Worm (Caenorhabditis elegans) whole organism, L4 larva: Measurements from ENCODE around the gene srxa-8.

Experiments used
- nhr-41 ChIP-seq: fragments of 200-800 bp; sonication (Bioruptor generic); IDR thresholded peaks from 2 replicates; pipeline ENCODE4 v1.3.6; 2022; ENCODE audit warnings: missing genetic modification reagents, missing genetic modification characterization, missing compliant biosample characterization
- set-16 ChIP-seq: fragments of 200-800 bp; sonication (Bioruptor generic); IDR thresholded peaks from 2 replicates; pipeline ENCODE4 v1.3.6; 2022; ENCODE audit warnings: missing genetic modification reagents, missing genetic modification characterization, missing compliant biosample characterization

DNA sequence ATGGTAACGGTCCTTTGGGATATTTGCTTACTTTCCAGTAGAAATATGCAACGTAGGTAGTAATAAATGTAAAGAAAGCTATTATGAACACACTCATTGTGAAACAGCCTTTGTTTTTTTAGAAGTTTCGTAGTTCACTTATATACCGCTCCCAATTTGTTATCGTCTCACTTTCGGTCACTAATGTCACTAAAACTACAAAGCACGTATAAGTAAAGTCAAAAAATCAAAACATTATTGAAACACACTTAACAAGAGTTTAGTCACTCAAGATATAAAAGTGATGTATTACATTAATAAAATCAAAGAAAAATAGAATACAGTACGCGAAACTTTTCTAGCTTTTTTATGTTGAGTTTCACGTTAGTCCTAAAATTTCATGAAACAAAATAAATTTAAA, 34.5 kb downstream of the srxa-8 start, which contains the start of gene cyp-14A3:
- TF ChIP-seq nhr-41 (GFP tag; lab: Robert Waterston, UW) (no peak), set-16 (GFP tag; lab: Robert Waterston, UW) (no peak)
